Fruit fly (Drosophila melanogaster) ovary, adult (tissue): ENCODE data around the gene Gr93a.

Experiments used
- CG17801 ChIP-seq: fragments of 200-800 bp; optimal IDR thresholded peaks from 2 replicates; lab custom pipeline; 2019; ENCODE audit warnings: missing biosample characterization, mild to moderate bottlenecking, missing genetic modification characterization, moderate library complexity; ENCODE audit not compliant: partially characterized antibody

The Gr93a gene

DNA sequence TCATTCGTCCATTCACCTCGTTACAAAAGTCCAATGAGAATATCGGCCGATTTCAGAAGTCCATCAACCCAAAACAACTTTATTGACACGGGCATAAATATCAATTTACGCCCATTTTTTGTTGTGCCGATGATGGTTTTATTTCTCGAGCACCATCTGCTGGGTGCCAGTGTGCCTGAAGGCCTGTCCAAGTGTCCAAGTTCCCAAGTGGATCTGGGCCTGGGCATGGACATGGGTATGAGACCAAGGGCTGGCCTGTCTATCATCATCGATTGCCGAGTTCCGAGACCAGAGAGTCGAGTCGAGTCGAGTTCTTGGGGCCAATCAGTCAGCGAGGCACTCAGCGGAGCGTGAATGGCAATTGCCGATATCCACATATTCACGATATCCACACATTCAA, at the start of gene Gr93a:
TSS of gene Gr93a (plus strand) at position 301 of the 400 bp plus-strand sequence.
- TF ChIP-seq CG17801 (GFP tag; lab: Kevin White, UChicago), result no peak

DNA sequence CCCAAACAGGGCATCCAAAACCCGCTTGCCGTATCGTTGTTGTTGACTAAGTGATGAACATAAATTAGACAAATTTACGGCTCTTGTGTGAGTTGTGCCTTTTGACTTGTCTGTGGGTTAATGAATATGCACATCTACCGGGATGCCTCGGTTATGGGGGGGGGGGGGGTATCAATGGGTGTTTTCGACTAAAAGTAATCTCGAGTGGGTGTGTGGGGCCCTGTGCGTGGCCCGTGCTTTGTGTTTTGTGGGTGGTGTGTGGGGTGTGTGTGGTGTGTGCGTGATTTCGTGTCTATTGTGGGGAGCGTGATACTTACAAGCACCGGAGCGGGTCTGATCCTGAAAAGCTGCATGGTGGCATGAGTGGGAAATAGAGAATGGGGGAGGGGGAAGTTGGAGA, 41.9 kb upstream of the Gr93a start:
- TF ChIP-seq CG17801 (GFP tag; lab: Kevin White, UChicago), result no peak

DNA sequence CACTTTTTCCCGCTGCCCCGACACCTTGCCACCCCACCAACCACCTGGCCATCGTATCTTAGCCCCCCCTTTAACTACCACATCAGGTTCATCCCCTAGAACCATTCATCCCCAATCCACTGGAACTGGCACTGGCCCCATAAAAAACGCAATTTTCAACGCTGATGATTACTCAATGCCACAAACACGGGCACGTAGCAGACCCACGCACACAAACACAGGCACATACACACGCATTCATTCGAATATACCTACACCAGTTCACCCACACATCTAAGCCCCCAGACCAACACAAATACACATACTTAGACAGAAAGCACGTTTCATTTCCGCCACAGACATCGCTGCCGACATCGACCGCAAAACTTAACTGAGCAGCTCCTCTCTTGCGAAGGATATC, 38.5 kb upstream of the Gr93a start:
- TF ChIP-seq CG17801 (GFP tag; lab: Kevin White, UChicago), result no peak

DNA sequence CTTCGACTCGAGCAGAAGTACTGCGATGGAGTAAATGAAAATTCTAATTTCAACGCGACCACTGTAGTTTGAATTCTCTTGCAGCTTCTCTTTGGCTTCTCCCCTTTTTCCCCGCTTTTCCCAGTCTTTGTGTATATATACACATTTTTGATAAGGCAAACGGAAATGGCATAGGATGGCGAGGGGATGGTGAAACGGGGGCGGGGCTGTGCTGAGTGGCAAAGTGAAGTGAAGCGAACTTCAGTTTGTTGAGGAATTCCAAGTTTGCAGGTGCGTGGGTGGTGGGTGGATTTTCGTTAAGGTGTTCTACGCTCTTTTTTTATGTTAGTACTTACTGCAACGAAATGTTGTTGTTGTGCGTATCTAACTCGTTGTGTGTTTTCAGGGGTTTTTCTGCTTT, 25.0 kb upstream of the Gr93a start:
- no peak for TF ChIP-seq CG17801 (GFP tag; lab: Kevin White, UChicago)

DNA sequence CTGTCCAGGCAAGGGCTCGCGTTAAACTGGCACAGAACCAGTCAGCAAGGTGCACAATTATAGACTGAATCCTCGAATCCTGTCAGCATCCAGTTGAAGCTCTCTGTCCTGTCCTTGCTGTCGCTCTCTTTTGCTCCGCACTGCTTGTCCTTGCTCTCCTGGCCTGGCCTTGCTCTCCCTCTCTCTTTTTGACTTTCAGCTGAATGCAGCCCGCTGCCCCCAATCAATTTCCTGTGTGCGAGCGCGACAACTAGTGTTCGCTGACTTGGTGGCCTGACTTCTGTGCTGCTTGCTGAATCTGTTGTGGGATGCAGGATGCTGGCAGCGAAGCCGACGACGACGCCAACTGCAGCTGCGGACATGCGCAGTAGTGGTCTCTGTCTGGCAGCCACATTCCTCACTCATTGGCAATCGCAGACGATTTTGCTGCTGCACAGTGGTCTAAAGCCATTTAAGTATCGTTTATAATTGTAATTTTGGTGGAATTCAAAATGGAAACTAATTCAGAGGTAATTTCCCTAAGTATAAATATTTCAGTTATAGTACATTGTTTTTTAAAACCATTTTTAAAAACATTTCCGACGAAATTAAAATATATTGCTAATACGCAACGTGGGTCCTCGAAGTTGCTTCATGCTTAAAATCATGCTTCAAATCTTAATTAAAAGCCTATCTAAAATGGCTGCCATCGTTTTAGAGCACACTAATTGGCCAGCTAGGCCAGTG, 23.5 kb upstream of the Gr93a start:
- no peak for TF ChIP-seq CG17801 (GFP tag; lab: Kevin White, UChicago)

DNA sequence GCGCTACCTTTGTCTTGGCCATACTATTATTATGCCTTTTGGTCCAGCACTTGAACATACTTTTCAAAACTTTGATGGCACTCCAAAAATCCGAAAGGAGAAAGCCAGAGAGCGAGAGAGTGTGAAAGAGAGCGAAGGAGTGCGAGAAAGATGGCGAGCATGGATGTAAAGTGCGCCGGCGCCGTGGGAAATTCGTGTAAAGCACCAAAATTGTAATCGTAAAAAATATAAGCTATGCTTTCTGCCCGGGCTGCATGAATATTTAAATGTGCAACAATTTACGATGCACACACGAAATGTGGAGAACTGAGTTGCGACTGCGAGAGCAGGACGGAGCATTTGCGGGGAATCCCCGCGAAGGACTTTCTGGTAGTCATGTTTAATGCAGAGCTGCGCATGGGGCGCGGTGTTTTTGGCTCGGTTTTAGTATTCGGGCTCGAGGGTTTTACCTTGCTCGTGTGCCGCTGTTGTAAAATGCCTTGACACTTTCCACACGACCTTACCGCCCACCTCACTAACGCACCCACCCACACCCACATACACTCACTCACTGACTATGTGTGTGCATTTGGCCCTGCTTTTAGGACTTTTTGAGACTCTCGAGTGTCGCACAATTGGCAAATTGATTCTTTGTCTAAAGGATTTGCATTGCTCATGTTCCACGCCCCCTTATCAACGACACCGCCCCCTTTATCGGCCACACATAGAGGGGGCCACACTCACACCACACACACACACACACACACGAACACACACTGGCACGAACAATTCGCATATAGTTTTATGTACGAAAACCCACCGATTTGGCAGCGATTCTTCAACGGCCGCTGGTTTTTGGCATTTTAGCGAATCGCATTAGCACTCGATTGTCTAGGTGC, 10.4 kb upstream of the Gr93a start:
- peak; percentile 18 for TF ChIP-seq CG17801 (GFP tag; lab: Kevin White, UChicago)

DNA sequence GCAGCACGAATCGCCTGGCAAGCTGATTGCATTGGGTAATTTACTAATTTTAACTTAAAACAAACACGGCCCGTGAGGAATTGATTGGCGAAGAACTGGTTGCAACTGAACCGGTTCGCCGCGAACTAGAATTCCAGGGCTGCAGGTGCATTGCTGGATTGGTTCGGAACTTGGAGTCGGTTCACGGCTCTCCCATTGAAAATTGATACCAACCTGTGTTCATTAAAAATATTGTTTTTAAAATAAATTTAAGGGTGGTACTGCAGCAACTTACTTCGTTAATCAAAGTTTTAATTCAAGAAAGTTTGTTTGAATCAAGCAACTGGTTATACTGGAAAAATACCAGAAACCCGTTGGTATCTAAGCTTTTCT, 9.8 kb upstream of the Gr93a start, which contains the start of gene CASK:
TSS of gene CASK (minus strand) at position 113 of the 372 bp plus-strand sequence.
- no peak for TF ChIP-seq CG17801 (GFP tag; lab: Kevin White, UChicago)

DNA sequence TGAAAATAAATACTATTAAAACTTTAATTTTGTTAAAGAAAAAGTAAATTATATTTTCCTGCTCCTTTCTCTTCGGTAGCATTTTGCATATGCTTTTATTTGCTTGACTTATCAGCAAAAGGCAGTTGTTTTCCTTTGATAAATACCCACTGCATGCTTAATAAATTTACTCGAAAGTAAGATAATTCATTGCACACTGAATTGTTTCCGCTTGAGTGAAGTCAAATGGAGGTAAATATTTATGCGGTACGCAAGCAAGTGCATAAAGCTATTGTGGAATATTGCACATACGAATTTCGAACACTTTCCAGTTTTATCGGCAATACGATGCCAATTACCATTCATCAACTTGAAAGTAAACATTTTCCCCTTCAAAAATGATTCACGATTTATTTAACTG, 9.2 kb upstream of the Gr93a start:
- TF ChIP-seq CG17801 (GFP tag; lab: Kevin White, UChicago), result no peak

DNA sequence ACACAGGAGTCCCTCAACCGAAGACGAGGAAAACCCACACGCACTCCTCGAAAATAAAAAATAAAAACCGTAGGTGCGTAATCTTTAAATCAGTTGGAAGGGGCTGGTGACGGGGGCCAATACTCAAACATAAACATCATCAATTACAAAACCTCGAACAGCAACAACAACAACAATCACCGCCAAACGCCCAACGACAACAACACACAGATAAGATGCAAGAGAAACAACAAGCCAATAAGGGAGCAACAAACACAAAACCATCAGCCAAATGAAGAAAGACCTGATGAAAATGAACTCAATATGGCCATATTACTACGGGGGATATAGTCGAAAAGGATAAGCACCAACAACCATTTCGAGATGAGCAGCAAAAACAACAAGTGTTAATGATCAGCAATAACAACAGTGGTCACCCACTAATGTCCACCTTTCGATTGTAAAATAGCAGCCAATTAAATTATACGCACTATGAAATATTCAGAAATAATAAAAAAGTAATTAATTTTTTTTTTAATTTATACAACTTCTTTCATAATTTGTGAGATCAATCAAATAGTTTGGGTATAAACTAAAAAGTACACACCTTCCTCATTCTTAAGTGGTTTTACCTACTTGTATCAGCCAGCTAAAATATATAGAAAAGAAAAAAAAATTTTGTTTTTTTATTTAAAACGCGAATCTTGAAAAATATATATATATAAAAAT, 8.4 kb upstream of the Gr93a start:
- peak; percentile 72 for TF ChIP-seq CG17801 (GFP tag; lab: Kevin White, UChicago)

DNA sequence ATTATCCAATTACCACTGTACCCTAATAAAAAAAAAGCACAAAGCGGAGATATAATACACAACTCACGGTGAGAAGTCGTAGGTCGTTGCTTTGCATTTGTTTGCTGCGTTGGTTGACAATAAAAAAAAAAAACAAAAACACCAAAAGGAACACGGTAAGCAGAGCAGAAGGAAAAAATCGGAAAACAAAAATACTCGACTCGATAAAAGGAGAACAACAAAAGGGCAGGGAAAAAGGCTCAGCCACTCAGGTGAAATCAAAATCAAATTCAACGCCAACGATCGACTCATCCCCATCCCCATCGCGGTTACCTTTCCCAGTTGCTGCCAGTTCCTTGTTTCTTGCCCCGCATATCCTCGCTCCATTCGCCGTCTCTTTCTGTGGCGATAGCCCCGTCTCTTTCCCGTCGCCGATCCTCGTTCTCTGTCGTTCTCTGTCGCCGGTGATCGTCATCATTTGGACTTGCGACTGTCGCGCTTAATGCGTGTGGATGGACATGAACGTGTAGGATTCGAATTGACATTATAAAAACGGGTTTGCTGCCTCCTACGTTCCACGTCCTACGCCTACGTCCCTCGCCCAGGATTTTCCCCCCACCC, 7.8 kb upstream of the Gr93a start:
- TF ChIP-seq CG17801 (GFP tag; lab: Kevin White, UChicago), result no peak

DNA sequence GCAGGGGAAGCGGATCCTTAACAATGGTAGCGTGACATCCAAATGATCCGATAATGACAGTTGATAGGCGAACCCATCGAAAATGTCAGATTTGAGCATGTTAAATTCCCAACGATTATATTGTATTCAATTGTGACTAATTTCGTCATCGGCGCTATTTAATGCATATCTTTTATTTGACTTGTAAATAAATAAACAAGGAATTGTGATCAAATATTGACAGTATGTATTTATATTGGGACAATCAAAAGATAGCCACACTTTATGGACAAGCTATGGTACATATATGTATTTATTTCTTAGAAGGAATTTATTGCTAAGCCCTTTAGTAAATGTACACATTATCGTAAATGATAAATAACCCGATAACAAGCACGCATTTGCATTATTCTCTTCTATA, 7.2 kb upstream of the Gr93a start:
- no peak for TF ChIP-seq CG17801 (GFP tag; lab: Kevin White, UChicago)

DNA sequence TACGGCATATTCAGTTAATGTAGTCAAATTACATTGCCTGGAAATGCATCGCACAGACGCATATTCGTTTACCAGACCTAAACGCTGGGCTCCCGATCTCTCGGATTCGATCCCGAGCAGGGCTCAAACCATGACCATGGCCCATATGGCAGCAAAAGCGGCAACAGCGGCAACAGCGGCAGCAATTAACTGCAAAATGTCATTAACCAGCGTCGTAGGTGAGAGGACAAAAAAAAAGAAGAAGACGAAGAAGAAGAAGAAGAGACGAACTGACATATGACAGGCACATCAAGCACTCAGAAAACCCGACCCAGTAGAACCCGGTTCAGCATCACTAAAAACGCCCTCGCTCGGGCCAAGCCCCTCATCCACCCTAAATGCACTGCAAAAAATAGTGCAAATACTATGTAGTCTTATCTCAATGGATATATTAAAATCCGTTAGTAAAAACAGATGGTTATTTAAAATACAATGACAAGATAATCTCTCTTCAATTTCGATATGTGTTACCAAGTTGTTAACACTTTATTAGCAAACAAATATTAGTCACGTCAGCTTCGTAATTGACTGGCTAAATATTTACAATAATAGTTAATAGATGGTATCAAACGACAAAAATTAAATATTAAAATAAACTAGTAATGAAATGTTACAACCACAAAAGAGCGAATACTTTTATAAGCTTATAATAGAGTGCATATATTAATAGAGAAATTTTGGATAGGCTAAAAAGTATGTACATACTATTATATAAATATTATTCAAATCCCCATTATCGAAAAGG, 6.3 kb upstream of the Gr93a start:
- no peak for TF ChIP-seq CG17801 (GFP tag; lab: Kevin White, UChicago)

DNA sequence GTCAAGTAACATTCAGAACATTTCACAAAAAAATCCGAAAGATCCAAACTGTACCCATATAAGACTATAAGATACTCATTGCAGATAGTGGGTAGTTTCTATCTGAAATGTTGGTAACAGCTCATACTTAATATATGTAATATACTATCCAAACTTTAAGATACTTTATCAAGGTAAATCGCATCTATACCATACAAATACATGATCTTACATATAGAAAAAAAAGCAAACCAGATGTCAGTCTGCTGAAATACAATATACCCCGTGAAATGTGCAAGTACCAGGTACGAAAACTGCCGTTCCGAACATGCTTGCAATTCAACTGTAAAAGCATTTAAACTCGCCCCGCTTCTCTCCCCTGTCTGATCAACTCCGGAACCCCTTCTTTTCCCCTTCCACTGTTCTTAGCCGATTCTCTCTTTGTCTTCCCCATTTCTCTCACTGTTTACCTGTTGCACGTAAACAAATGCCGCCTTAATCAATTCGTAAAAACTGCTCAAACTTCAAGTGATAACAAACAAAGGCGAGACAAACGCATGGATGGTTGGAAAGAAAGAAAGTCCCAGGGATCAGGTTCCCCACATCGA, 4.8 kb upstream of the Gr93a start:
- TF ChIP-seq CG17801 (GFP tag; lab: Kevin White, UChicago), result no peak
